Worm (Caenorhabditis elegans): ENCODE results near the gene srbc-51.

The srbc-51 gene

DNA sequence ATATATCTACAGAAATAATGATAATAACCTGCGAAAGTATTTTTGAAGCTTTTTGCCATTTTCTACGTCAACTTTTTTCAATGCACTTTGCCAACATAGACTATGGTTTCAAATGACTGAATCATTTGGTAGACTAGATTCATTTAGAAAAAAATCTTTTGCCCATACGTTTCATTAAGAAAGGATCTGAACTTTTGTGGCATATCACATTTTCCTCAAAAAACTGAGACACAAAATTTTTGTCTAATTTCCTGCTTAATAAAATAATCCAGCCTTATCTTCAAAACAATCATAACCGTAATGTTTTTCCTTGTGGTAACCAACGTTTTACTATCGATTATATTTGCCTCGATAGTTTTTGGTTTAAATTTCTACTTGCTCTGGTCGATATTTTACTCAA is at the start of gene srbc-51:
Gene srbc-51, plus strand, starts transcription at position 301 of the 400 bp plus-strand sequence.
- no peak for TF ChIP-seq dmd-4 (tag; optimal IDR thresholded peaks at IDR 0.05)
- no peak for TF ChIP-seq alr-1 (tag; optimal IDR thresholded peaks at IDR 0.05)
- no peak for TF ChIP-seq egl-27 (tag; optimal IDR thresholded peaks at IDR 0.05)
- no peak for TF ChIP-seq ceh-16 (tag; optimal IDR thresholded peaks at IDR 0.05)
- TF ChIP-seq nhr-23 (tag; optimal IDR thresholded peaks at IDR 0.05), result no peak
- no peak for TF ChIP-seq nhr-129 (tag; optimal IDR thresholded peaks at IDR 0.05)
- TF ChIP-seq nhr-12 (tag; optimal IDR thresholded peaks at IDR 0.05), result no peak
- no peak for TF ChIP-seq blmp-1 (tag; optimal IDR thresholded peaks at IDR 0.05; ENCODE audit: insufficient read depth)
- TF ChIP-seq mbf-1 (tag; optimal IDR thresholded peaks at IDR 0.05), result no peak
- no peak for TF ChIP-seq unc-62 (GFP tag; optimal IDR thresholded peaks at IDR 0.05)

DNA sequence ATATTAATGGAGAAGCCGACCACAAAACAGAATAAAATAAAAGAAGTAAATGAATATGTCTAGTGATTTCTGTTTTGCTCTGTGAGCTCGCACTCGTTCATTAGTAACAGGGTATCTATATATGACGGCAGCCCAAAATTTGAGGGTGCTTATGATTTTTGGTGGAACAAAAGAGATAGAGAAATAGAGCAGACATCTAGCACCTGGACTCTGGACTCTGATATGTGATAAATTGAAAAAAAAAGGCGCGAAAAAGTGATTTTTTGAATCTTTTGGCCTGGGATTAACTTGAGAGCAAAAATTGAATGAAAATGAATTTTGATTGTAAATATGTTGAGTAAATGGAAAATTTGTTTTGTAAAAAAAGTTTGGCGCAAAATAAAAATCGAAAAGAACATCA is 49.6 kb upstream of the srbc-51 start, which contains the start of gene nhr-283:
Gene nhr-283, minus strand, starts transcription at position 101 of the 400 bp plus-strand sequence.
- TF ChIP-seq ztf-1 (GFP tag; conservative IDR thresholded peaks at IDR 0.05) (no peak), lin-39 (tag; optimal IDR thresholded peaks at IDR 0.05) (no peak), nhr-129 (tag; optimal IDR thresholded peaks at IDR 0.05) (no peak), lsy-2 (tag; optimal IDR thresholded peaks at IDR 0.05) (no peak)

DNA sequence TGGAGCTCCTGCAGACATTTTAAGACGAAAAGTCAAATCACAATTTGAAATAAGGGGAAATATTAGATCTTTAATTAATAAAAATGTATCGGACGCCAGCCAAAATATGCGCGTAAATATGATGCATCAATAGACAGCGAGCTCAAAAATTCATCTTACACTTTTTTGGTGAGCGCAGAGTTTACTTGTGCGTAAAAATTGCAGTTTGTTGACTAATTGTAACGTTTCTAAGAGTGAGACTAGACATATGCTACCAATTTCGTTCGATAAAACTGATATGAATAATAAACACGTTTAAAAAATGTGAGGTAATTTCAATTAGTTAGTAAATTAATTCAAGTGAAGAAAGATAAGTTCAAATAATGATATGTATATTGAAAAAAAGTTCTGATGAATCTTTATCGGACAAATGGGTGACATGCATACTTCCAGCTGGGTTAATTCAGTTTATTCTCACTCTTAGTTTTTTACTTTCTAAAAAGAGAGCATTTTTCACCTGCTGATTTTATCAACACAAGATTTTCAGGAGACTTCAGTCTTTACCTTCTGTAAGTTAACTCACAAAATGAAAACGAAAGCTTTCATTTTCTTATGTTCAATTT is 47.0 kb upstream of the srbc-51 start, which contains the start of the genes nhr-285 and irld-52:
Gene nhr-285, minus strand, starts transcription at position 101 of the 602 bp plus-strand sequence.
Gene irld-52, plus strand, starts transcription at position 552 of the 602 bp plus-strand sequence.
- TF ChIP-seq ztf-4 (tag; optimal IDR thresholded peaks at IDR 0.05) (no peak), lin-11 (tag; optimal IDR thresholded peaks at IDR 0.05) (no peak), sem-4 (tag; optimal IDR thresholded peaks at IDR 0.05) (no peak), unc-39 (tag; optimal IDR thresholded peaks at IDR 0.05) (no peak), ceh-82 (tag; optimal IDR thresholded peaks at IDR 0.05) (no peak), nhr-129 (tag; optimal IDR thresholded peaks at IDR 0.05) (no peak), blmp-1 (tag; optimal IDR thresholded peaks at IDR 0.05; ENCODE audit: insufficient read depth) (no peak), unc-55 (GFP tag; optimal IDR thresholded peaks at IDR 0.05) (no peak), aly-2 (tag; optimal IDR thresholded peaks at IDR 0.05) (no peak), snpc-4 (tag; optimal IDR thresholded peaks at IDR 0.05) (no peak), lin-39 (tag; optimal IDR thresholded peaks at IDR 0.05) (no peak), egl-27 (tag; optimal IDR thresholded peaks at IDR 0.05) (no peak), lin-13 (GFP tag; optimal IDR thresholded peaks at IDR 0.05) (no peak), nhr-21 (tag; optimal IDR thresholded peaks at IDR 0.05) (no peak), sma-9 (GFP tag; optimal IDR thresholded peaks at IDR 0.05) (no peak), sma-9 (tag; optimal IDR thresholded peaks at IDR 0.05) (no peak), mdl-1 (tag; optimal IDR thresholded peaks at IDR 0.05) (no peak), lsy-2 (tag; optimal IDR thresholded peaks at IDR 0.05) (no peak), ztf-11 (tag; optimal IDR thresholded peaks at IDR 0.05) (no peak), elt-3 (tag; optimal IDR thresholded peaks at IDR 0.05) (no peak), Y55F3AM.14 (GFP tag; optimal IDR thresholded peaks at IDR 0.05) (no peak)

DNA sequence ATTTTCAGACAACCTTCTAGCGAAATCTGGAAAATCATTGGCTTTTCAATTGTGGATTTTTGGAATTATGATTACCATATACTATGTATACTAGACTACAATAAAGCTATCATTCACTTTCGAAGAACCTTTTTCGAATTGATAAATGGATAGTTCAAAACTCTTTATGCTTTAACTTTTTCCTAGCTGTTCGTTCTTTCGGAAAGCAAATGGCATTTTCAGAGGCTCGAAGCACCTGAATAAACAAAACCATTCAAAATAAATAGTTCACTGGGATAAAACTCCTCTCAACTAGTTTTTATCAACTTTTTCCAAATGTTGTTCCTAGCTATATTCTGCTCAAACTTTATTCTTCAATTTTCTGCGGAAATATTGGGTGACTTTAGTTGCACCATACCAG is 45.1 kb upstream of the srbc-51 start, which contains the start of gene T26E4.2:
Gene T26E4.2, plus strand, starts transcription at position 301 of the 400 bp plus-strand sequence.
- TF ChIP-seq ztf-1 (GFP tag; conservative IDR thresholded peaks at IDR 0.05), result no peak
- no peak for TF ChIP-seq unc-55 (GFP tag; optimal IDR thresholded peaks at IDR 0.05)
- TF ChIP-seq sma-3 (GFP tag; optimal IDR thresholded peaks at IDR 0.05), result no peak
- no peak for TF ChIP-seq zag-1 (tag; optimal IDR thresholded peaks at IDR 0.05)
- TF ChIP-seq nhr-21 (tag; optimal IDR thresholded peaks at IDR 0.05), result no peak
- no peak for TF ChIP-seq gmeb-1 (tag; optimal IDR thresholded peaks at IDR 0.05)
- no peak for TF ChIP-seq nhr-77 (tag; optimal IDR thresholded peaks at IDR 0.05)
- no peak for TF ChIP-seq Y55F3AM.14 (GFP tag; optimal IDR thresholded peaks at IDR 0.05)
- TF ChIP-seq nhr-6 (tag; optimal IDR thresholded peaks at IDR 0.05), result no peak
- TF ChIP-seq elt-3 (tag; optimal IDR thresholded peaks at IDR 0.05), result no peak
- no peak for TF ChIP-seq mdl-1 (tag; optimal IDR thresholded peaks at IDR 0.05)
- TF ChIP-seq F13H6.1 (tag; optimal IDR thresholded peaks at IDR 0.05), result no peak
- TF ChIP-seq ama-1 (optimal IDR thresholded peaks at IDR 0.05), result no peak
- TF ChIP-seq lin-13 (GFP tag; optimal IDR thresholded peaks at IDR 0.05), result no peak
- TF ChIP-seq ZK546.5 (tag; optimal IDR thresholded peaks at IDR 0.05), result no peak
- TF ChIP-seq blmp-1 (tag; optimal IDR thresholded peaks at IDR 0.05; ENCODE audit: insufficient read depth), result no peak
- TF ChIP-seq ztf-4 (tag; optimal IDR thresholded peaks at IDR 0.05), result no peak
